Fruit fly (Drosophila melanogaster): ENCODE results near the gene CG13066.

Gene CG13066

DNA sequence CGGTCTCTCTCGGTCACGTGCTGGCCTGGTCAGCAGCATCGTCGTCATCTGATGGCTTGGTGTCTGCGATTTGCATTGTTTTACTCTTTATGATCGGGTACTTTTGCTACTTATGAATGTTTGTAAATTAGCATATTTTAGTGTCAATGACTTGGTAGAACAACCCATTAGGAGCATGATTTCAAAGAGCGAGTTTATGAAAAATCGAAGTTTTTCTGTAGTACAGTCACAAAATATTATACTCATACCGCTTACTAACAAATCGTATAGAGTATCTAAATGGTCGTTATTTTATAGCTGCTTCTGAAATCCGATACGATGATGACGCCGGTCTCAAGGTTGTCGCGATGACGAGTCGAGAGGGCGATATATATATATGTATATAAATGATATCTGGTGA lies 13.5 kb downstream of the CG13066 start (continued):
- TF ChIP-seq CG6276 (GFP tag; optimal IDR thresholded peaks at IDR 0.05) (no peak), CG8319 (GFP tag; optimal IDR thresholded peaks at IDR 0.05) (peak; percentile 38), Eip75B (GFP tag; optimal IDR thresholded peaks at IDR 0.05) (peak; percentile 71), esn (GFP tag; optimal IDR thresholded peaks at IDR 0.05) (peak; percentile 37), CG6808 (GFP tag; optimal IDR thresholded peaks at IDR 0.05) (peak; percentile 77), Hr4 (GFP tag; optimal IDR thresholded peaks at IDR 0.05) (no peak), net (GFP tag; optimal IDR thresholded peaks at IDR 0.05) (peak; percentile 50), acj6 (GFP tag; optimal IDR thresholded peaks at IDR 0.05) (peak; percentile 64)

DNA sequence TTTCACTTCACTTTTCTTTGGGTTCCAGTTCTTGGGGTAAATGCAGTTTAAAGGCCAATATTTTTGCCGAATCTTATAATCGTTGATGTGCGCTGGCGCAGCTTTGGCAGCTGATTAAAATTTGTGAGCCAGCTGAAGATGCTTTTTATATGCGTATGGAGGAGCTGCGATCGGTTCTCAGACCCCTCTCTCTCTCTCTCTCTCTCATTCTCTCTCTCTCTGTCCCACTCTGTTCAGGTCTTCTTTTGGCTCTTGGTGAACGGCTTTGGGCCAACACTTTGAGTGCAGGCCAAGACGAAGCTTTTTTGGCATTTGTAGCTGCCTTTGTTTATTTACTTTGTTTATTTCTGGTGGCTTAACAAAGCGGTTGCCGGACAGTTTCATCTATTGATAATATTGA lies 15.6 kb downstream of the CG13066 start, which contains the start of gene CG13046:
Gene CG13046, minus strand, starts transcription at position 101 of the 400 bp plus-strand sequence.
- TF ChIP-seq Lpt (GFP tag; optimal IDR thresholded peaks at IDR 0.05) (no peak), Met (GFP tag; optimal IDR thresholded peaks at IDR 0.05) (no peak), Hr38 (GFP tag; optimal IDR thresholded peaks at IDR 0.05) (no peak), CG6808 (GFP tag; optimal IDR thresholded peaks at IDR 0.05) (no peak), Gug (GFP tag; IDR thresholded peaks at IDR 0.05) (no peak)

DNA sequence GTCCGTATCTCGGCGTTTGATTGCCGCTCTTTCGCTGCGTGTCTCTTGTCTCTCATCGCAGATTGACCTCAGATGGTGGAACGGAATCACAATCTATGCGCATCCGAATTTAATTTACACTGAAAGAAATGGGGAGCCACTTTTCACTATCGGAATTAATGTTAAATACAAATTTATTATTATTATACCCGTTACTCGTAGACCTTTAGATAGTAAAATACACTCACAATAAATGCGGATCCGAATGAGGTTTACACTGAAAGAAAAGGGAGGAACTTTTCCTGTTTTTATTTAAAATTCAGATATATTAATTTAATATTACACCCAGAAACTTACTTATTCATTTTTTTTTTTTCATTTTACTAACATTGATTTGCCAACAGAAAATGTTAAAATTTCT lies 16.4 kb downstream of the CG13066 start:
- TF ChIP-seq Hr4 (GFP tag; optimal IDR thresholded peaks at IDR 0.05) (peak; percentile 18), Sox14 (GFP tag; optimal IDR thresholded peaks at IDR 0.05) (no peak), spab (GFP tag; optimal IDR thresholded peaks at IDR 0.05) (peak; percentile 12), CG10669 (GFP tag; optimal IDR thresholded peaks at IDR 0.05) (peak; percentile 4), CG8632 (GFP tag; optimal IDR thresholded peaks at IDR 0.05) (no peak), CG11902 (GFP tag; optimal IDR thresholded peaks at IDR 0.05) (no peak), Ets96B (tag; optimal IDR thresholded peaks at IDR 0.05) (peak; percentile 14), topi (GFP tag; optimal IDR thresholded peaks at IDR 0.05) (no peak), CG3032 (tag; optimal IDR thresholded peaks at IDR 0.05) (no peak), CG6276 (GFP tag; optimal IDR thresholded peaks at IDR 0.05) (no peak), CG6792 (GFP tag; optimal IDR thresholded peaks at IDR 0.05) (no peak), net (GFP tag; optimal IDR thresholded peaks at IDR 0.05) (no peak), achi (GFP tag; optimal IDR thresholded peaks at IDR 0.05) (peak; percentile 23), CG15336 (GFP tag; IDR thresholded peaks at IDR 0.05) (peak; percentile 8; the same call in 1 of the 2 replicates), pdm3 (GFP tag; optimal IDR thresholded peaks at IDR 0.05) (peak; percentile 10), CG34406 (GFP tag; optimal IDR thresholded peaks at IDR 0.05) (peak; percentile 5), CG7368 (GFP tag; optimal IDR thresholded peaks at IDR 0.05) (no peak), CG4318 (GFP tag; optimal IDR thresholded peaks at IDR 0.05) (no peak), CG8319 (GFP tag; optimal IDR thresholded peaks at IDR 0.05) (no peak), Sox15 (GFP tag; optimal IDR thresholded peaks at IDR 0.05) (no peak), Lpt (GFP tag; optimal IDR thresholded peaks at IDR 0.05) (no peak), CG6163 (GFP tag; IDR thresholded peaks at IDR 0.05) (0 out of 3 replicates have a peak, but pooled peaks have one; percentile 45), Hr38 (GFP tag; optimal IDR thresholded peaks at IDR 0.05) (no peak), Eip93F (GFP tag; optimal IDR thresholded peaks at IDR 0.05) (no peak), fd85E (GFP tag; optimal IDR thresholded peaks at IDR 0.05) (no peak), CG1621 (tag; optimal IDR thresholded peaks at IDR 0.05) (peak; percentile 12), eg (GFP tag; IDR thresholded peaks at IDR 0.05) (peak; percentile 14; the same call in 1 of the 3 replicates), CG31627 (GFP tag; optimal IDR thresholded peaks at IDR 0.05) (no peak), CG3919 (GFP tag; optimal IDR thresholded peaks at IDR 0.05) (no peak), CG10631 (GFP tag; optimal IDR thresholded peaks at IDR 0.05) (peak; percentile 33), Eip78C (GFP tag) (peak; percentile 73), Ets21C (GFP tag; optimal IDR thresholded peaks at IDR 0.05) (no peak), Gug (GFP tag; IDR thresholded peaks at IDR 0.05) (no peak), Eip75B (GFP tag; optimal IDR thresholded peaks at IDR 0.05) (no peak), dac (GFP tag; optimal IDR thresholded peaks at IDR 0.05) (no peak), svp (GFP tag) (no peak), OdsH (GFP tag; optimal IDR thresholded peaks at IDR 0.05) (peak; percentile 26), Smox (GFP tag; optimal IDR thresholded peaks at IDR 0.05) (no peak), CG11762 (GFP tag; optimal IDR thresholded peaks at IDR 0.05; ENCODE audit: insufficient read depth) (peak; percentile 15), CG32006 (GFP tag; optimal IDR thresholded peaks at IDR 0.05) (peak; percentile 25), CG8119 (GFP tag; IDR thresholded peaks at IDR 0.05) (peak; percentile 46; the same call in 1 of the 3 replicates), CG9139 (GFP tag; optimal IDR thresholded peaks at IDR 0.05) (no peak), acj6 (GFP tag; optimal IDR thresholded peaks at IDR 0.05) (peak; percentile 30)

All from whole organism, prepupa.